Worm (Caenorhabditis elegans) whole organism, early embryonic: ENCODE measurements around the gene fbxa-211.

Experiments used
- B0310.2 ChIP-seq: sonication (generic microtip); optimal IDR thresholded peaks from 2 replicates; lab custom pipeline; 2016; ENCODE audit warnings: mild to moderate bottlenecking, missing genetic modification characterization, missing compliant biosample characterization
- aly-1 ChIP-seq: sonication (generic microtip); optimal IDR thresholded peaks from 2 replicates; lab custom pipeline; 2016; ENCODE audit warnings: missing genetic modification characterization, missing compliant biosample characterization
- ama-1 ChIP-seq: fragments of 150-350 bp; optimal IDR thresholded peaks from 2 replicates; lab custom pipeline; 2014
- ceh-13 ChIP-seq: fragments of 200-800 bp; sonication (Bioruptor generic); optimal IDR thresholded peaks from 2 replicates; lab custom pipeline; 2018; ENCODE audit warnings: mild to moderate bottlenecking, missing genetic modification characterization, missing compliant biosample characterization
- ceh-36 ChIP-seq: sonication (generic microtip); optimal IDR thresholded peaks from 2 replicates; lab custom pipeline; 2016; ENCODE audit warnings: missing genetic modification characterization, inconsistent platforms, missing compliant biosample characterization
- ets-7 ChIP-seq: sonication (generic microtip); optimal IDR thresholded peaks from 2 replicates; lab custom pipeline; 2016; ENCODE audit warnings: missing genotype, missing genetic modification characterization, missing compliant biosample characterization
- flt-1 ChIP-seq: fragments of 200-800 bp; sonication (Bioruptor generic); IDR thresholded peaks from 2 replicates; pipeline ENCODE4 v1.3.6; 2022; ENCODE audit warnings: missing genetic modification characterization, missing compliant biosample characterization
- hmg-4 ChIP-seq: fragments of 200-800 bp; sonication (Bioruptor generic); optimal IDR thresholded peaks from 2 replicates; lab custom pipeline; 2018; ENCODE audit warnings: mild to moderate bottlenecking, missing genetic modification characterization, missing compliant biosample characterization
- hnd-1 ChIP-seq: sonication (generic microtip); optimal IDR thresholded peaks from 2 replicates; lab custom pipeline; 2016; ENCODE audit warnings: missing genetic modification characterization, missing compliant biosample characterization
- pes-1 ChIP-seq: fragments of 200-800 bp; sonication (Bioruptor generic); IDR thresholded peaks from 2 replicates; pipeline ENCODE4 v1.3.6; 2022; ENCODE audit warnings: missing genetic modification reagents, missing genetic modification characterization, missing compliant biosample characterization
- scrt-1 ChIP-seq: fragments of 200-800 bp; sonication (Bioruptor generic); IDR thresholded peaks from 2 replicates; pipeline ENCODE4 v1.3.6; 2022; ENCODE audit warnings: missing genetic modification characterization, missing compliant biosample characterization
- sea-1 ChIP-seq: fragments of 200-800 bp; sonication (Bioruptor generic); conservative IDR thresholded peaks from 2 replicates; pipeline ENCODE4 v1.3.6; 2022; ENCODE audit warnings: missing genetic modification characterization, missing compliant biosample characterization
- tbx-11 ChIP-seq: fragments of 200-800 bp; sonication (Bioruptor generic); IDR thresholded peaks from 2 replicates; pipeline ENCODE4 v1.3.6; 2022; ENCODE audit warnings: missing genetic modification characterization, missing compliant biosample characterization
- tra-4 ChIP-seq: sonication (generic microtip); optimal IDR thresholded peaks from 2 replicates; lab custom pipeline; 2017; ENCODE audit warnings: missing genetic modification characterization, missing compliant biosample characterization

ce11 chrV:18093941-18094340, 33.4 kb upstream of the fbxa-211 start:
- TF ChIP-seq ama-1 (lab: Kevin White, UChicago) (no peak), sea-1 (GFP tag; lab: Robert Waterston, UW) (no peak), tra-4 (no peak), ets-7 (tag; lab: Kevin White, UChicago) (no peak), ceh-36 (tag; lab: Kevin White, UChicago) (no peak), scrt-1 (no peak), ceh-13 (GFP tag; lab: Kevin White, UChicago) (no peak), aly-1 (no peak), hnd-1 (no peak), B0310.2 (tag; lab: Kevin White, UChicago) (no peak), tbx-11 (GFP tag; lab: Robert Waterston, UW) (no peak), hmg-4 (GFP tag; lab: Kevin White, UChicago) (no peak), pes-1 (GFP tag; lab: Robert Waterston, UW) (no peak), flt-1 (no peak)
